Worm (Caenorhabditis elegans) whole organism, L4/young adult: ENCODE data around the gene T20B3.1.

Experiments
- W03F9.2 ChIP-seq: fragments of 150-350 bp; optimal IDR thresholded peaks from 2 replicates; lab custom pipeline; 2014; ENCODE audit warnings: missing biosample characterization, missing genetic modification characterization
- dao-5 ChIP-seq: sonication (generic microtip); optimal IDR thresholded peaks from 2 replicates; lab custom pipeline; 2016; ENCODE audit warnings: missing genotype, missing genetic modification characterization, moderate library complexity, missing compliant biosample characterization

DNA sequence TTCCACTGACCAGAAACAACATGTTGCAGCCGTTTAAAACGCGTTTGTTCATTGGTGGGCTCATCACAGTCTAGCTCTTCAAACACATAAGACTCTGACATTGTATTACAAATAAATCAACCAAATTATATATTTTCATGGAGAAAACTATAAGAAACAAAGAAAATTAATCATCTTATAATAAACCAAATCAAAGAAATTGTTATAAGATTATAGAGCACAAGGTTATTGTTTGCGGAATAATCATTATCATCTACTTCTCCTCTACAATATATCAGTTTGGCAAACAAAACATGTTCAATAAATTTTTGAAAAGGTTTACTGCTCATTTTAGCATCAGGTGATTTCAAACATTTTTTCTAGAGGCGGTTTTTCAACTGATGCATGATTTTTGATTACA is 46.4 kb downstream of the T20B3.1 start, which contains the start of the genes clec-32 and clec-24:
- no peak for TF ChIP-seq W03F9.2
- TF ChIP-seq dao-5 = no peak
